Fruit fly (Drosophila melanogaster) whole organism, adult: ENCODE data around the gene CG32537.

Source experiments
- CG14711 ChIP-seq: fragments of 200-800 bp; sonication (Bioruptor generic); optimal IDR thresholded peaks from 2 replicates; lab custom pipeline; 2018; ENCODE audit warnings: missing biosample characterization, mild to moderate bottlenecking, missing genetic modification characterization, moderate library complexity
- CG1620 ChIP-seq: fragments of 200-800 bp; sonication (Bioruptor generic); optimal IDR thresholded peaks from 2 replicates; lab custom pipeline; 2016; ENCODE audit warnings: missing biosample characterization, missing genetic modification characterization
- CG5204 ChIP-seq: fragments of 200-800 bp; sonication (Bioruptor generic); optimal IDR thresholded peaks from 2 replicates; lab custom pipeline; 2016; ENCODE audit warnings: missing biosample characterization, missing genetic modification characterization
- Clk ChIP-seq: fragments of 200-800 bp; sonication (Bioruptor generic); optimal IDR thresholded peaks from 2 replicates; lab custom pipeline; 2017; ENCODE audit warnings: missing biosample characterization, missing genetic modification characterization
- Crg-1 ChIP-seq: fragments of 200-800 bp; sonication (Bioruptor generic); optimal IDR thresholded peaks from 2 replicates; lab custom pipeline; 2016; ENCODE audit warnings: missing biosample characterization, missing genetic modification characterization
- Mnt ChIP-seq: fragments of 200-800 bp; sonication (Bioruptor generic); optimal IDR thresholded peaks from 2 replicates; lab custom pipeline; 2016; ENCODE audit warnings: missing biosample characterization, mild to moderate bottlenecking, missing genetic modification characterization
- bab1 ChIP-seq: fragments of 200-800 bp; sonication (Bioruptor generic); optimal IDR thresholded peaks from 3 replicates; lab custom pipeline; 2019; ENCODE audit warnings: missing biosample characterization, mild to moderate bottlenecking, missing genetic modification characterization, moderate library complexity
- cic ChIP-seq: fragments of 200-800 bp; sonication (Bioruptor generic); optimal IDR thresholded peaks from 2 replicates; lab custom pipeline; 2017; ENCODE audit warnings: missing biosample characterization, mild to moderate bottlenecking, missing genetic modification characterization, moderate library complexity
- cnc ChIP-seq, 2 experiments: fragments of >200 bp; optimal IDR thresholded peaks; 2 replicates each; lab custom pipeline; 2017
- kay ChIP-seq: fragments of 200-800 bp; sonication (Bioruptor generic); peaks from one replicate; lab custom pipeline; 2016; ENCODE audit warnings: missing biosample characterization, missing genetic modification characterization, borderline replicate concordance
- ovo ChIP-seq: fragments of 200-800 bp; sonication (Bioruptor generic); optimal IDR thresholded peaks from 2 replicates; lab custom pipeline; 2016; ENCODE audit warnings: missing biosample characterization, missing genetic modification characterization
- pad ChIP-seq: fragments of 200-800 bp; sonication (Bioruptor generic); optimal IDR thresholded peaks from 3 replicates; lab custom pipeline; 2017; ENCODE audit warnings: missing biosample characterization, missing genetic modification characterization, mild to moderate bottlenecking, moderate library complexity, missing genetic modification reagents
- tj ChIP-seq: fragments of 200-800 bp; sonication (Bioruptor generic); optimal IDR thresholded peaks from 3 replicates; lab custom pipeline; 2017; ENCODE audit warnings: missing biosample characterization, mild to moderate bottlenecking, missing genetic modification characterization, moderate library complexity

dm6 chrX:19249339-19249738, 27.0 kb downstream of the CG32537 start:
- TF ChIP-seq bab1 (GFP tag; lab: Kevin White, UChicago) (no peak), Clk (no peak), tj (GFP tag; lab: Kevin White, UChicago) (no peak), cnc (optimal IDR thresholded peaks at IDR 0.05; lab: Kevin White, UChicago) (no peak), Mnt (no peak), kay (GFP tag; lab: Kevin White, UChicago) (no peak), pad (no peak), ovo (GFP tag; lab: Kevin White, UChicago) (no peak), CG14711 (tag; lab: Kevin White, UChicago) (no peak), CG5204 (GFP tag; lab: Kevin White, UChicago) (no peak), CG1620 (GFP tag; lab: Kevin White, UChicago) (no peak), Crg-1 (no peak), cic (GFP tag; lab: Kevin White, UChicago) (no peak)
